Worm (Caenorhabditis elegans): ENCODE measurements around the gene Y50E8A.12.

ce11 chrV:14833219-14833618 is 49.2 kb upstream of the Y50E8A.12 start:
- no peak for TF ChIP-seq med-1 (GFP tag; optimal IDR thresholded peaks at IDR 0.05; ENCODE audit: insufficient read depth)
- TF ChIP-seq ref-1 (GFP tag; conservative IDR thresholded peaks at IDR 0.05) = no peak
- TF ChIP-seq T22C8.4 (GFP tag; IDR thresholded peaks at IDR 0.05) = no peak
- TF ChIP-seq flt-1 (GFP tag; IDR thresholded peaks at IDR 0.05) = peak; percentile 51; the same call in 1 of the 2 replicates
- no peak for TF ChIP-seq ztf-29 (GFP tag; IDR thresholded peaks at IDR 0.05)

All from whole organism, midembryonic.